Worm (Caenorhabditis elegans) whole organism, early embryonic: Measurements from ENCODE around the gene mks-1.

Experiments used
- B0310.2 ChIP-seq: sonication (generic microtip); optimal IDR thresholded peaks from 2 replicates; lab custom pipeline; 2016; ENCODE audit warnings: mild to moderate bottlenecking, missing genetic modification characterization, missing compliant biosample characterization
- F13C5.2 ChIP-seq: sonication (generic microtip); optimal IDR thresholded peaks from 2 replicates; lab custom pipeline; 2017; ENCODE audit warnings: mild to moderate bottlenecking, missing genetic modification characterization, inconsistent platforms, missing compliant biosample characterization
- aly-1 ChIP-seq: sonication (generic microtip); optimal IDR thresholded peaks from 2 replicates; lab custom pipeline; 2016; ENCODE audit warnings: missing genetic modification characterization, missing compliant biosample characterization
- ama-1 ChIP-seq: fragments of 150-350 bp; optimal IDR thresholded peaks from 2 replicates; lab custom pipeline; 2014
- ceh-13 ChIP-seq: fragments of 200-800 bp; sonication (Bioruptor generic); optimal IDR thresholded peaks from 2 replicates; lab custom pipeline; 2018; ENCODE audit warnings: mild to moderate bottlenecking, missing genetic modification characterization, missing compliant biosample characterization
- ceh-36 ChIP-seq: sonication (generic microtip); optimal IDR thresholded peaks from 2 replicates; lab custom pipeline; 2016; ENCODE audit warnings: missing genetic modification characterization, inconsistent platforms, missing compliant biosample characterization
- ets-7 ChIP-seq: sonication (generic microtip); optimal IDR thresholded peaks from 2 replicates; lab custom pipeline; 2016; ENCODE audit warnings: missing genotype, missing genetic modification characterization, missing compliant biosample characterization
- flt-1 ChIP-seq: fragments of 200-800 bp; sonication (Bioruptor generic); IDR thresholded peaks from 2 replicates; pipeline ENCODE4 v1.3.6; 2022; ENCODE audit warnings: missing genetic modification characterization, missing compliant biosample characterization
- hmbx-1 ChIP-seq: sonication (generic microtip); optimal IDR thresholded peaks from 2 replicates; lab custom pipeline; 2016; ENCODE audit warnings: mild to moderate bottlenecking, missing genetic modification characterization, missing compliant biosample characterization
- hmg-4 ChIP-seq: fragments of 200-800 bp; sonication (Bioruptor generic); optimal IDR thresholded peaks from 2 replicates; lab custom pipeline; 2018; ENCODE audit warnings: mild to moderate bottlenecking, missing genetic modification characterization, missing compliant biosample characterization
- hnd-1 ChIP-seq: sonication (generic microtip); optimal IDR thresholded peaks from 2 replicates; lab custom pipeline; 2016; ENCODE audit warnings: missing genetic modification characterization, missing compliant biosample characterization
- pes-1 ChIP-seq: fragments of 200-800 bp; sonication (Bioruptor generic); IDR thresholded peaks from 2 replicates; pipeline ENCODE4 v1.3.6; 2022; ENCODE audit warnings: missing genetic modification reagents, missing genetic modification characterization, missing compliant biosample characterization
- scrt-1 ChIP-seq: fragments of 200-800 bp; sonication (Bioruptor generic); IDR thresholded peaks from 2 replicates; pipeline ENCODE4 v1.3.6; 2022; ENCODE audit warnings: missing genetic modification characterization, missing compliant biosample characterization
- sea-1 ChIP-seq: fragments of 200-800 bp; sonication (Bioruptor generic); conservative IDR thresholded peaks from 2 replicates; pipeline ENCODE4 v1.3.6; 2022; ENCODE audit warnings: missing genetic modification characterization, missing compliant biosample characterization
- tbx-11 ChIP-seq: fragments of 200-800 bp; sonication (Bioruptor generic); IDR thresholded peaks from 2 replicates; pipeline ENCODE4 v1.3.6; 2022; ENCODE audit warnings: missing genetic modification characterization, missing compliant biosample characterization
- tbx-37 ChIP-seq: fragments of 200-800 bp; sonication (Bioruptor generic); conservative IDR thresholded peaks from 2 replicates; pipeline ENCODE4 v1.3.6; 2022; ENCODE audit warnings: missing genetic modification reagents, missing genetic modification characterization, missing compliant biosample characterization
- tra-4 ChIP-seq: sonication (generic microtip); optimal IDR thresholded peaks from 2 replicates; lab custom pipeline; 2017; ENCODE audit warnings: missing genetic modification characterization, missing compliant biosample characterization

The mks-1 gene

DNA sequence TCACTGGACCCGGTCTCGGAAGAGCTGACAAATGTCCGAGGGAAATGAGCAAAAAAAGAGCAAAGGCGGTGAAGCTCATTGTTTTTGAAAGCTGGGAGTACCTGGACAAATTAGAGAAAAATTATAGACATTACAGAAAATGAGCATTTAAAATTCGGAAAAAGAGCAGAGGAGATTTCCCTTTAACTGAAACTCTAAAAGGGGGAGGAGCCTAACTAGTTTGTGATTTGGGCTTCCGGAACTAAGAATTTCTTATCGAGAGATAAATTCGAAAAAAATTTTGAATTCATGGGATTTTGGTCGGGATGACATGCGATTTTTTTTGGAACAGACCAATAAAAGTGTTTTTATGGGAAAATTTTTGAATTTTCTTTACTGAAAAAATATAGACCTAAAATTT lies 42.4 kb upstream of the mks-1 start, which contains the start of gene C44B11.4:
TSS of gene C44B11.4 (minus strand) at position 101 of the 400 bp plus-strand sequence.
- TF ChIP-seq hmg-4 (GFP tag; lab: Kevin White, UChicago) (no peak), tbx-37 (GFP tag; lab: Robert Waterston, UW) (no peak), scrt-1 (GFP tag; lab: Robert Waterston, UW) (no peak), pes-1 (GFP tag; lab: Robert Waterston, UW) (no peak), tbx-11 (no peak), F13C5.2 (tag; lab: Kevin White, UChicago) (no peak), B0310.2 (no peak), sea-1 (GFP tag; lab: Robert Waterston, UW) (no peak), ets-7 (tag; lab: Kevin White, UChicago) (no peak)

ce11 chrIII:3152848-3153247 lies 33.2 kb upstream of the mks-1 start, which contains the start of gene C44B11.6:
TSS of gene C44B11.6 (plus strand) at chrIII:3153148.
- TF ChIP-seq sea-1 (GFP tag; lab: Robert Waterston, UW) (no peak), pes-1 (GFP tag; lab: Robert Waterston, UW) (no peak), scrt-1 (GFP tag; lab: Robert Waterston, UW) (no peak), ama-1 (lab: Kevin White, UChicago) (no peak), hmbx-1 (tag; lab: Kevin White, UChicago) (no peak), B0310.2 (no peak), tbx-11 (no peak), aly-1 (no peak), tra-4 (no peak), tbx-37 (GFP tag; lab: Robert Waterston, UW) (no peak), hmg-4 (GFP tag; lab: Kevin White, UChicago) (no peak), ceh-36 (tag; lab: Kevin White, UChicago) (no peak), F13C5.2 (tag; lab: Kevin White, UChicago) (no peak), ceh-13 (GFP tag; lab: Kevin White, UChicago) (no peak), ets-7 (tag; lab: Kevin White, UChicago) (no peak), hnd-1 (tag; lab: Kevin White, UChicago) (no peak), flt-1 (GFP tag; lab: Robert Waterston, UW) (no peak)

DNA sequence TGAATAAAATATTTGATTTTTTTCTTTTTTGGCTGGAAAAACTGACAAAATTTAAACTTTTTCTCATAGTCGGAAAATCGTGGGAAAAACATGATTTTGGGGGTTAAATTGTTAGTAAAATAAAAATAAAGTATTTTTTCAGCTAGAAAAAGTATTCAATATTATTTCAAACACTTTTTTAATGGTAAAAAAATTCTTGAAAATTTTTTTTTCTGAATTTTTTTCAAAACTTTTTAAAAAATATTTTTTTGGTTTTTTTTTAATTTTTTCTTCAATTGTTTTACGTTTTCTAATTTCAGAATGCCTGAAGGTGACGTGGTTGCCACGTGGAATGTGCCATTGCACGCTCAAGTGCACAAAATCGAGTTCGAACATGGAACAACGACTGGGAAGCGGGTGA lies 31.1 kb upstream of the mks-1 start, which contains the start of gene C44B11.1:
TSS of gene C44B11.1 (plus strand) at position 301 of the 400 bp plus-strand sequence.
- TF ChIP-seq B0310.2 (no peak), pes-1 (GFP tag; lab: Robert Waterston, UW) (no peak)

DNA sequence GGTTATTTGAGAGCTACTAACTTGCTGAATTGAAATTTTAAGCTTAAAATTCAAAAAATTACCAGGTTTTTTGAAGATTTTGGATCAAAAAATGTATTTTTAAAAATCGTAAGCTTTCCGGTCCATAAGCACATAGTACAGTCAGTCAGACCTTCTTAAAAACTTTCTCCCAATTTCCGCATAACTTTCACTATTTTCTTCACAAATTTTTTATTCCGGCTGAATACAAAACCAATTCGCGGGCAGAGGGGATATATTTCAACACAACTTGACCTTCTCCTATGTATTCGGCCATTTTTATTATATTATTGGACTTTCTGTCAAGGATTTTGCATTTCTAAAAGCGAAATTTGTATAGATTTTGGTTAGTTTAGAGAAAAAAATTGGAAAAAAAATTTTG lies 25.6 kb upstream of the mks-1 start:
- TF ChIP-seq hnd-1 (tag; lab: Kevin White, UChicago) (no peak), ama-1 (lab: Kevin White, UChicago) (no peak), ceh-13 (GFP tag; lab: Kevin White, UChicago) (no peak), flt-1 (GFP tag; lab: Robert Waterston, UW) (no peak), tbx-11 (no peak), hmg-4 (GFP tag; lab: Kevin White, UChicago) (no peak), tbx-37 (GFP tag; lab: Robert Waterston, UW) (no peak), ceh-36 (tag; lab: Kevin White, UChicago) (no peak), pes-1 (GFP tag; lab: Robert Waterston, UW) (no peak), scrt-1 (GFP tag; lab: Robert Waterston, UW) (no peak), sea-1 (GFP tag; lab: Robert Waterston, UW) (no peak), tra-4 (no peak), F13C5.2 (tag; lab: Kevin White, UChicago) (no peak), aly-1 (no peak), hmbx-1 (tag; lab: Kevin White, UChicago) (no peak), B0310.2 (no peak)

ce11 chrIII:3161600-3161999 lies 24.5 kb upstream of the mks-1 start:
- no peak for TF ChIP-seq flt-1 (GFP tag; lab: Robert Waterston, UW)
- no peak for TF ChIP-seq tbx-11
- TF ChIP-seq tra-4, result no peak
- no peak for TF ChIP-seq ceh-13 (GFP tag; lab: Kevin White, UChicago)
- no peak for TF ChIP-seq ceh-36 (tag; lab: Kevin White, UChicago)
- TF ChIP-seq F13C5.2 (tag; lab: Kevin White, UChicago), result no peak
- TF ChIP-seq scrt-1 (GFP tag; lab: Robert Waterston, UW), result no peak
- no peak for TF ChIP-seq pes-1 (GFP tag; lab: Robert Waterston, UW)
- no peak for TF ChIP-seq hmg-4 (GFP tag; lab: Kevin White, UChicago)
- TF ChIP-seq hnd-1 (tag; lab: Kevin White, UChicago), result no peak
- TF ChIP-seq tbx-37 (GFP tag; lab: Robert Waterston, UW), result no peak
- TF ChIP-seq hmbx-1 (tag; lab: Kevin White, UChicago), result no peak
- no peak for TF ChIP-seq sea-1 (GFP tag; lab: Robert Waterston, UW)

ce11 chrIII:3163448-3163847 lies 22.6 kb upstream of the mks-1 start:
- TF ChIP-seq ceh-13 (GFP tag; lab: Kevin White, UChicago) (no peak), hmbx-1 (tag; lab: Kevin White, UChicago) (no peak), ceh-36 (tag; lab: Kevin White, UChicago) (no peak), ets-7 (tag; lab: Kevin White, UChicago) (no peak), aly-1 (no peak), ama-1 (lab: Kevin White, UChicago) (no peak), pes-1 (GFP tag; lab: Robert Waterston, UW) (no peak)

DNA sequence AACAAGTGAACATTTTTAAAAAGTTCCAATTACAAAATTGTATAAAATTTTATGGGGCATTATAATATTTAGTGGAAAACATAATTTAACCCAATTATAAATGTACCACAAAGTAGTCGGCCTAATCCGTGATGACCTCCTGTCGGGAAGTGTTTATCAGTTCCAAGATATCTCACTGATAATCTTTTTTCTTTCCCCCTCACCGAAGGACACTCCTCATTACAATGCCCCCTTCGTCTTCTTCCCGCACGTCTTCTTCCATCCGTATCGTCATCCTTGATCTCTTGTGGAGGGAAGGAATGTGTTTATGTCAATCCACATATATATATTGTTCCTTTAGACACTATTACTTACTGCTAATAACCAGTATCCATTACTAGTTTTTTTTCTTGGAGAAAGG lies 20.8 kb upstream of the mks-1 start, which contains the start of gene R148.5:
TSS of gene R148.5 (plus strand) at position 331 of the 400 bp plus-strand sequence.
- TF ChIP-seq scrt-1 (GFP tag; lab: Robert Waterston, UW), result no peak
- no peak for TF ChIP-seq F13C5.2 (tag; lab: Kevin White, UChicago)

- TF ChIP-seq tbx-11 (no peak), ama-1 (lab: Kevin White, UChicago) (no peak), scrt-1 (GFP tag; lab: Robert Waterston, UW) (no peak)
Observed at ce11 chrIII:3169279-3169678, 16.8 kb upstream of the mks-1 start.
